Worm (Caenorhabditis elegans): ENCODE measurements around the gene Y12A6A.1.

ce11 chrX:13655769-13656168 is 34.2 kb upstream of the Y12A6A.1 start:
- TF ChIP-seq fkh-10 (GFP tag; optimal IDR thresholded peaks at IDR 0.05) (no peak), gei-8 (GFP tag; optimal IDR thresholded peaks at IDR 0.05) (no peak), lin-15B (tag; optimal IDR thresholded peaks at IDR 0.05) (no peak), pqm-1 (tag; optimal IDR thresholded peaks at IDR 0.05) (no peak), ceh-82 (tag; optimal IDR thresholded peaks at IDR 0.05) (no peak), egl-43 (GFP tag; IDR thresholded peaks at IDR 0.05) (no peak), nhr-10 (tag; optimal IDR thresholded peaks at IDR 0.05) (no peak), nhr-102 (tag; optimal IDR thresholded peaks at IDR 0.05) (no peak), lin-38 (GFP tag; IDR thresholded peaks at IDR 0.05) (peak; percentile 61), lir-3 (tag; optimal IDR thresholded peaks at IDR 0.05) (no peak)
